Worm (Caenorhabditis elegans) whole organism, L2 larva: ENCODE measurements around the gene srj-37.
A peak's percentile ranks its signal among the peaks of the same experiment; 100 is the strongest.

ENCODE experiments used
- F13H6.1 ChIP-seq: sonication (generic microtip); optimal IDR thresholded peaks from 2 replicates; lab custom pipeline; 2016; ENCODE audit warnings: missing genetic modification characterization, missing compliant biosample characterization
- R02D3.7 ChIP-seq: fragments of 150-350 bp; optimal IDR thresholded peaks from 2 replicates; lab custom pipeline; 2014; ENCODE audit warnings: missing biosample characterization, missing genetic modification characterization
- Y55F3AM.14 ChIP-seq: fragments of 200-800 bp; sonication (Bioruptor generic); optimal IDR thresholded peaks from 2 replicates; lab custom pipeline; 2018; ENCODE audit warnings: mild to moderate bottlenecking, missing genetic modification characterization, missing compliant biosample characterization
- ZK546.5 ChIP-seq: sonication (generic microtip); optimal IDR thresholded peaks from 2 replicates; lab custom pipeline; 2017; ENCODE audit warnings: missing biosample characterization, missing genetic modification characterization
- alr-1 ChIP-seq: fragments of 150-350 bp; optimal IDR thresholded peaks from 2 replicates; lab custom pipeline; 2014; ENCODE audit warnings: missing biosample characterization, missing genetic modification characterization
- ama-1 ChIP-seq: fragments of 150-350 bp; optimal IDR thresholded peaks from 2 replicates; lab custom pipeline; 2018; ENCODE audit warnings: inconsistent platforms
- ceh-82 ChIP-seq: fragments of 150-350 bp; optimal IDR thresholded peaks from 2 replicates; lab custom pipeline; 2014; ENCODE audit warnings: missing biosample characterization, missing genetic modification characterization
- crh-2 ChIP-seq: sonication (generic microtip); optimal IDR thresholded peaks from 2 replicates; lab custom pipeline; 2017; ENCODE audit warnings: missing biosample characterization, missing genetic modification characterization
- dmd-4 ChIP-seq: sonication (generic microtip); optimal IDR thresholded peaks from 2 replicates; lab custom pipeline; 2017; ENCODE audit warnings: missing biosample characterization, missing genetic modification characterization
- egl-27 ChIP-seq: sonication (generic microtip); optimal IDR thresholded peaks from 3 replicates; lab custom pipeline; 2017; ENCODE audit warnings: missing biosample characterization, missing genetic modification reagents, missing genetic modification characterization
- elt-3 ChIP-seq: sonication (generic microtip); optimal IDR thresholded peaks from 2 replicates; lab custom pipeline; 2017; ENCODE audit warnings: missing biosample characterization, missing genetic modification characterization
- fos-1 ChIP-seq: fragments of 150-350 bp; optimal IDR thresholded peaks from 2 replicates; lab custom pipeline; 2014; ENCODE audit warnings: missing biosample characterization, missing genetic modification characterization
- lin-13 ChIP-seq: fragments of 150-350 bp; optimal IDR thresholded peaks from 2 replicates; lab custom pipeline; 2014; ENCODE audit warnings: missing biosample characterization, missing genetic modification reagents, missing genetic modification characterization
- mbf-1 ChIP-seq: sonication (generic microtip); optimal IDR thresholded peaks from 2 replicates; lab custom pipeline; 2017; ENCODE audit warnings: missing biosample characterization, missing genetic modification characterization
- mdl-1 ChIP-seq, 2 experiments: fragments of 150-350 bp in 1 of 2; sonication (generic microtip) in 1 of 2; optimal IDR thresholded peaks; 2 replicates each; lab custom pipeline; 2017; ENCODE audit warnings: missing biosample characterization in 2 of 2, missing genetic modification characterization in 2 of 2
- nhr-10 ChIP-seq: sonication (generic microtip); optimal IDR thresholded peaks from 2 replicates; lab custom pipeline; 2017; ENCODE audit warnings: missing biosample characterization, missing genetic modification characterization
- nhr-11 ChIP-seq: fragments of 150-350 bp; optimal IDR thresholded peaks from 2 replicates; lab custom pipeline; 2014; ENCODE audit warnings: missing biosample characterization, missing genetic modification characterization
- nhr-129 ChIP-seq: fragments of 150-350 bp; optimal IDR thresholded peaks from 2 replicates; lab custom pipeline; 2014; ENCODE audit warnings: missing biosample characterization, missing genetic modification characterization
- nhr-21 ChIP-seq: fragments of 150-350 bp; optimal IDR thresholded peaks from 2 replicates; lab custom pipeline; 2014; ENCODE audit warnings: missing biosample characterization, missing genetic modification characterization
- nhr-23 ChIP-seq: fragments of 150-350 bp; optimal IDR thresholded peaks from 2 replicates; lab custom pipeline; 2014; ENCODE audit warnings: missing biosample characterization, missing genetic modification reagents, missing genetic modification characterization
- nhr-237 ChIP-seq: fragments of 150-350 bp; optimal IDR thresholded peaks from 2 replicates; lab custom pipeline; 2014; ENCODE audit warnings: missing biosample characterization, missing genetic modification characterization
- nhr-25 ChIP-seq: fragments of 150-350 bp; sonication (generic microtip); optimal IDR thresholded peaks from 3 replicates; lab custom pipeline; 2014; ENCODE audit warnings: missing biosample characterization, missing genetic modification characterization
- nhr-6 ChIP-seq: fragments of 150-350 bp; optimal IDR thresholded peaks from 2 replicates; lab custom pipeline; 2014; ENCODE audit warnings: missing biosample characterization, missing genetic modification characterization
- nhr-77 ChIP-seq: fragments of 150-350 bp; optimal IDR thresholded peaks from 2 replicates; lab custom pipeline; 2014; ENCODE audit warnings: missing biosample characterization, missing genetic modification characterization
- peb-1 ChIP-seq: fragments of 150-350 bp; optimal IDR thresholded peaks from 2 replicates; lab custom pipeline; 2014; ENCODE audit warnings: missing biosample characterization, missing genetic modification characterization
- sma-3 ChIP-seq: sonication (generic microtip); optimal IDR thresholded peaks from 2 replicates; lab custom pipeline; 2016; ENCODE audit warnings: missing genetic modification reagents, missing genetic modification characterization, missing compliant biosample characterization
- sma-9 ChIP-seq, 2 experiments: fragments of 150-350 bp in 1 of 2; sonication (generic microtip) in 1 of 2; optimal IDR thresholded peaks; 2 replicates each; lab custom pipeline; 2014 to 2016; ENCODE audit warnings: missing genetic modification characterization in 2 of 2, mild to moderate bottlenecking in 1 of 2, missing biosample characterization in 1 of 2, missing compliant biosample characterization in 1 of 2, missing genetic modification reagents in 1 of 2, moderate library complexity in 1 of 2
- snpc-4 ChIP-seq: fragments of 150-350 bp; optimal IDR thresholded peaks from 2 replicates; lab custom pipeline; 2014; ENCODE audit warnings: missing biosample characterization, missing genetic modification characterization
- unc-55 ChIP-seq: fragments of 150-350 bp; sonication (generic microtip); optimal IDR thresholded peaks from 3 replicates; lab custom pipeline; 2014; ENCODE audit warnings: missing biosample characterization, missing genetic modification reagents, missing genetic modification characterization
- unc-62 ChIP-seq: fragments of 150-350 bp; optimal IDR thresholded peaks from 2 replicates; lab custom pipeline; 2014; ENCODE audit warnings: missing biosample characterization, missing genetic modification reagents, missing genetic modification characterization
- zag-1 ChIP-seq: fragments of 150-350 bp; optimal IDR thresholded peaks from 2 replicates; lab custom pipeline; 2014; ENCODE audit warnings: missing biosample characterization, missing genetic modification characterization
- ztf-1 ChIP-seq: fragments of 200-800 bp; sonication (Bioruptor generic); conservative IDR thresholded peaks from 2 replicates; pipeline ENCODE4 v1.3.6; 2022; ENCODE audit warnings: missing genetic modification characterization, missing compliant biosample characterization
- ztf-11 ChIP-seq: sonication (generic microtip); optimal IDR thresholded peaks from 2 replicates; lab custom pipeline; 2017; ENCODE audit warnings: missing biosample characterization, missing genetic modification characterization

The srj-37 gene

DNA sequence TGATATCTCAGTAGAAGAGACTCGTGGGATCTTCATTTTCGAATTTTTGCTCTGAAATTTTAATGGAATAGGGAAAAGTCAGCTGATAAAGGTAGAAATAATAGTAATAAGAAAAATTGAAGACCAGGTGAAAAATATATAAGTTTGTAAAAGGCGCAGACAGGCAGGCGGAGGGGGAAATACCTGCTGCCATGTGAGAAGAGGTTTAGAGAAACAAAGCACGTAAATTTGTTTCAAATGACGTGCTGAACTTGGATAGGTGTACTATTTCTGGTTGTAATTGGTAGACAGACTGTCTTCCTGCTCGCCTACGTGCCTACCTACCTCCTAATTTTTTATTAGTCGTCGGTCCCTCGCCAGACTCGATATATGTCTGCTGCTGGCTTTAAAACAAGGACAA, 29.0 kb downstream of the srj-37 start, which contains the start of gene nhr-180:
Gene nhr-180 (minus strand): TSS at position 52 of the 400 bp plus-strand sequence.
- TF ChIP-seq sma-9 (GFP tag; optimal IDR thresholded peaks at IDR 0.05; lab: Kevin White, UChicago) (peak; percentile 76), sma-9 (tag; optimal IDR thresholded peaks at IDR 0.05; lab: Kevin White, UChicago) (no peak), Y55F3AM.14 (GFP tag; lab: Kevin White, UChicago) (no peak), mbf-1 (tag; lab: Kevin White, UChicago) (no peak)
- TF ChIP-seq, all 48 proteins: peak for 1

DNA sequence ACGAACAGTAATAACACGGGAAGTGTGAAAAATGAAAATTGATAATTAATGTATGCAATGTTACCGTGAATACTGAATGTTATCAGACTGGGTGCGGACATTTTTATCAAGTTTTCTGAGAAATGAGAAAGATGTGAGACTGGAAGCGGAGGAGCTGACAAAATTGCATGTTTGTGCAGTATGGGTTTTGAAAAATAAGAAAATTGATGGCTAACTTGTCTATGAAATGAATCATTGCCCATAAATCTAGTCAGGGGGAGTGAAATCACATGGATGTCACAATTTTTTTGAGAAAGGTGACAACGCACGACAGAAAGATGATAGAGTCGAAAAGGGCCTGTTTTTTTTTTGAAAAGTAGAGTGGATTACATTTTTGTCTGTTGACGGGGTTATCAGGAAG, 32.9 kb downstream of the srj-37 start, which contains the start of gene sru-24:
Gene sru-24 (minus strand): TSS at position 101 of the 400 bp plus-strand sequence.
- no peak for TF ChIP-seq crh-2 (tag; lab: Kevin White, UChicago)
- no peak for TF ChIP-seq ZK546.5 (tag; lab: Kevin White, UChicago)
- no peak for TF ChIP-seq nhr-6 (tag; lab: Kevin White, UChicago)
- TF ChIP-seq nhr-25, result no peak
- no peak for TF ChIP-seq elt-3 (tag; lab: Kevin White, UChicago)
- TF ChIP-seq unc-55 (GFP tag; lab: Kevin White, UChicago), result no peak
- no peak for TF ChIP-seq zag-1 (tag; lab: Kevin White, UChicago)
- no peak for TF ChIP-seq egl-27 (tag; lab: Kevin White, UChicago)
- no peak for TF ChIP-seq peb-1
- TF ChIP-seq dmd-4 (tag; lab: Kevin White, UChicago), result no peak
- TF ChIP-seq sma-9 (GFP tag; optimal IDR thresholded peaks at IDR 0.05; lab: Kevin White, UChicago), result no peak
- TF ChIP-seq sma-9 (tag; optimal IDR thresholded peaks at IDR 0.05; lab: Kevin White, UChicago), result no peak
- TF ChIP-seq nhr-23 (tag; lab: Kevin White, UChicago), result no peak
- no peak for TF ChIP-seq nhr-77
- no peak for TF ChIP-seq Y55F3AM.14 (GFP tag; lab: Kevin White, UChicago)
- TF ChIP-seq alr-1 (tag; lab: Kevin White, UChicago), result no peak
- TF ChIP-seq snpc-4 (tag; lab: Kevin White, UChicago), result no peak
- no peak for TF ChIP-seq nhr-21
- TF ChIP-seq ztf-1, result no peak
- no peak for TF ChIP-seq nhr-10 (tag; lab: Kevin White, UChicago)
- TF ChIP-seq nhr-237 (tag; lab: Kevin White, UChicago), result no peak
- TF ChIP-seq, all 48 proteins: peak for 0

DNA sequence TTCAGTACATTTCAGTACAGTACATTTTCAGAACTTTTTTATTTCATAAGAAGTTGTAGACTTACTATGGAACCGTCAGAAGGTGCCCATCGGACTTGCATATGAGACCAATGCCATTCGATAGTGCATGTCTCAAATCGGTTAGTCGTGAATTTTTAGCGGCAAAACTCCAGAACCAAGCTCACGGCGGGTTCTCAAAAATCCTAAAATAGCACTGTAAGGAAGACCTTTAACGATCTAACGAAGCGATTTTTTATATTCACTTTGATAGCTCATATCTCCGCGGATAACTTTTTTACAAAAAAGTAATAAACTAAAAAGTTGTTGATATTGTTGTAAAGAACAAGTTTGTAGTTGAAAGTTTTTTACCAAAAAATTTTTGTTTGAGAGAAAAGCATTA, 35.8 kb downstream of the srj-37 start, which contains the start of gene sru-25:
Gene sru-25 (minus strand): TSS at position 101 of the 400 bp plus-strand sequence.
- TF ChIP-seq peb-1 (no peak), nhr-11 (no peak), egl-27 (tag; lab: Kevin White, UChicago) (no peak), unc-62 (no peak), lin-13 (GFP tag; lab: Kevin White, UChicago) (no peak), nhr-237 (tag; lab: Kevin White, UChicago) (no peak), snpc-4 (tag; lab: Kevin White, UChicago) (no peak), R02D3.7 (tag; lab: Kevin White, UChicago) (no peak), sma-3 (GFP tag; lab: Kevin White, UChicago) (no peak), ama-1 (no peak), nhr-23 (tag; lab: Kevin White, UChicago) (no peak), ceh-82 (tag; lab: Kevin White, UChicago) (no peak), unc-55 (GFP tag; lab: Kevin White, UChicago) (no peak), nhr-6 (tag; lab: Kevin White, UChicago) (no peak), nhr-10 (tag; lab: Kevin White, UChicago) (no peak), ztf-11 (no peak), dmd-4 (tag; lab: Kevin White, UChicago) (no peak)

DNA sequence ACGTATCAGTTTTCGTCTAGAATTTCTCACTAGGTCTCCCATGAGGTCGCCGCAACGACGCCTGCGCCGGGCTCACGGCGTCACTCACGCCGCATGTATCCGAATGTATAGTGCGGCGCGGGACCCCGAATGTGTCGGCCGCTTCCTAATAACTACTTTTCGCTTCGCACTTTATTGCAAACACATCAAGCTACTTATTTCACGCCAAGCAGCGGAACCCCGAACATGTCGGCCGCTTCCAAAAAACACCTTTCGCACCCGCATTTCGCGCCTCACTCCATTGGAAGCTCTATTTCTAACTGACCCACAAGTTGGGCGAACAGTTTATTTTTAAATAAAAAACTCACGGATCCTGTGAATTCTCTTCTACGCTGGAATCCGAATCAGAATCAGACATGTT, 37.7 kb downstream of the srj-37 start:
- TF ChIP-seq nhr-23 (tag; lab: Kevin White, UChicago) (no peak), snpc-4 (tag; lab: Kevin White, UChicago) (peak; percentile 38)

DNA sequence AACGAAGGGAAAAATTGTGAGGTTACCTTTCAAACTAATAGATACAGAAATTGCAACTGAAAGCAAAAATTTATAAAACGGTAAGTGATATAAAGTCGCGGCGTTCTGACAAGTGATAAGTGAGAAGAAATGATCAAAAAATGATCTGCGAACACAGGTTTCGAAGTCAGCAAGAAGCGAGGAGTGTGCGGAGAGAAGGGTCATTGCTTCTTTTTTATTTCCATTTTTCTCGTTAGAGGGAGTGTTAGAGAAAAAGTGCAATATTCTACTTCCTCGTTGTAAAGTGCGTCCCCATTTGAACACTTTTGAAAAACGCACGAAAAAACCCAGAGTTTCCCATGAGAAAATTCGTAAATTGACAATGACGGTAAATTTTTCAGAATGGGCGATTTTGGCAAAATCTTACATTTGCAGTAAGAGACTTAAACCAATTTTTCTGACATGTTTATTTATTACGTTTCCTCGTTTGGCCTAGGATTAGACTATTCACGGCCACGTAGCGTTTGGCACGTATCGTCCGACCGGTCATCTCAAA, 38.2 kb downstream of the srj-37 start, which contains the start of the genes fbxa-72 and srx-21:
Gene fbxa-72 (minus strand): TSS at position 204 of the 535 bp plus-strand sequence.
Gene srx-21 (plus strand): TSS at position 485 of the 535 bp plus-strand sequence.
- no peak for TF ChIP-seq mdl-1 (tag; optimal IDR thresholded peaks at IDR 0.05; lab: Kevin White, UChicago)
- TF ChIP-seq nhr-129 (tag; lab: Kevin White, UChicago), result no peak
- peak; percentile 70 for TF ChIP-seq fos-1
- peak; percentile 42 for TF ChIP-seq nhr-25
- TF ChIP-seq F13H6.1 (tag; lab: Kevin White, UChicago), result no peak
